Fruit fly (Drosophila melanogaster) whole organism, embryonic: ENCODE results near the gene ghi.
A peak's percentile ranks its signal among the peaks of the same experiment; 100 is the strongest.

Experiments
- BEAF-32 ChIP-seq: fragments of 200-800 bp; sonication (Bioruptor generic); optimal IDR thresholded peaks from 3 replicates; lab custom pipeline; 2017; ENCODE audit warnings: missing biosample characterization, missing genetic modification characterization, mild to moderate bottlenecking, moderate library complexity, missing genetic modification reagents
- Bteb2 ChIP-seq: fragments of 200-800 bp; sonication (Bioruptor generic); optimal IDR thresholded peaks from 2 replicates; lab custom pipeline; 2016; ENCODE audit warnings: missing biosample characterization, missing genetic modification characterization
- CG10654 ChIP-seq: fragments of 200-800 bp; sonication (Bioruptor generic); optimal IDR thresholded peaks from 2 replicates; lab custom pipeline; 2016; ENCODE audit warnings: missing biosample characterization, missing genetic modification characterization
- CG11723 ChIP-seq: fragments of 200-800 bp; sonication (Bioruptor generic); optimal IDR thresholded peaks from 2 replicates; lab custom pipeline; 2017; ENCODE audit warnings: missing biosample characterization, mild to moderate bottlenecking, missing genetic modification characterization
- CG12744 ChIP-seq: fragments of 200-800 bp; sonication (Bioruptor generic); optimal IDR thresholded peaks from 2 replicates; lab custom pipeline; 2016; ENCODE audit warnings: missing biosample characterization, missing genetic modification characterization
- CG13894 ChIP-seq: fragments of 200-800 bp; sonication (Bioruptor generic); optimal IDR thresholded peaks from 3 replicates; lab custom pipeline; 2018; ENCODE audit warnings: missing biosample characterization, mild to moderate bottlenecking, missing genetic modification characterization, moderate library complexity
- CG14441 ChIP-seq: fragments of 200-800 bp; sonication (Bioruptor generic); IDR thresholded peaks from 2 replicates; pipeline ENCODE4 v1.3.6; 2022; ENCODE audit warnings: missing biosample characterization, missing genetic modification characterization
- CG14860 ChIP-seq: fragments of 200-800 bp; sonication (Bioruptor generic); IDR thresholded peaks from 3 replicates; pipeline ENCODE4 v1.3.6; 2022; ENCODE audit warnings: missing biosample characterization, missing genetic modification characterization; ENCODE audit not compliant: partially characterized antibody
- CG1647 ChIP-seq: fragments of 200-800 bp; sonication (Bioruptor generic); optimal IDR thresholded peaks from 3 replicates; lab custom pipeline; 2016; ENCODE audit warnings: missing biosample characterization, missing genetic modification characterization
- CG17359 ChIP-seq: fragments of 200-800 bp; sonication (Bioruptor generic); optimal IDR thresholded peaks from 3 replicates; lab custom pipeline; 2018; ENCODE audit warnings: missing biosample characterization, mild to moderate bottlenecking, missing genetic modification characterization, moderate library complexity
- CG17361 ChIP-seq: fragments of 200-800 bp; sonication (Bioruptor generic); IDR thresholded peaks from 3 replicates; pipeline ENCODE4 v1.3.6; 2022; ENCODE audit warnings: missing biosample characterization, missing genetic modification characterization
- CG17802 ChIP-seq: fragments of 200-800 bp; sonication (Bioruptor generic); optimal IDR thresholded peaks from 2 replicates; lab custom pipeline; 2018; ENCODE audit warnings: missing biosample characterization, mild to moderate bottlenecking, missing genetic modification characterization, moderate library complexity
- CG31388 ChIP-seq: fragments of 200-800 bp; sonication (Bioruptor generic); optimal IDR thresholded peaks from 2 replicates; lab custom pipeline; 2016; ENCODE audit warnings: missing biosample characterization, missing genetic modification characterization
- CG33213 ChIP-seq: fragments of 200-800 bp; sonication (Bioruptor generic); optimal IDR thresholded peaks from 3 replicates; lab custom pipeline; 2016; ENCODE audit warnings: missing biosample characterization, missing genetic modification characterization
- CG34376 ChIP-seq: fragments of 200-800 bp; sonication (Bioruptor generic); optimal IDR thresholded peaks from 2 replicates; lab custom pipeline; 2018; ENCODE audit warnings: missing biosample characterization, mild to moderate bottlenecking, missing genetic modification characterization
- CG7928 ChIP-seq: fragments of 200-800 bp; sonication (Bioruptor generic); optimal IDR thresholded peaks from 2 replicates; lab custom pipeline; 2017; ENCODE audit warnings: missing biosample characterization, mild to moderate bottlenecking, missing genetic modification characterization
- CG8478 ChIP-seq: fragments of >200 bp; optimal IDR thresholded peaks from 2 replicates; lab custom pipeline; 2018
- CG9609 ChIP-seq: fragments of 200-800 bp; sonication (Bioruptor generic); optimal IDR thresholded peaks from 3 replicates; lab custom pipeline; 2016; ENCODE audit warnings: missing biosample characterization, missing genetic modification characterization
- D ChIP-seq, 2 experiments: fragments of 200-800 bp in 1 of 2; fragments of >200 bp in 1 of 2; sonication (Bioruptor generic) in 1 of 2; optimal IDR thresholded peaks; 2 replicates in 1 of 2; 3 replicates in 1 of 2; lab custom pipeline; 2017; ENCODE audit warnings: mild to moderate bottlenecking in 1 of 2, missing biosample characterization in 1 of 2, missing genetic modification characterization in 1 of 2, missing genetic modification reagents in 1 of 2
- D19B ChIP-seq: fragments of 200-800 bp; sonication (Bioruptor generic); optimal IDR thresholded peaks from 2 replicates; lab custom pipeline; 2017; ENCODE audit warnings: missing biosample characterization, mild to moderate bottlenecking, missing genetic modification characterization
- ERR ChIP-seq: fragments of 200-800 bp; sonication (Bioruptor generic); optimal IDR thresholded peaks from 2 replicates; lab custom pipeline; 2016; ENCODE audit warnings: missing biosample characterization, missing genetic modification characterization
- GATAe ChIP-seq: fragments of 200-800 bp; sonication (Bioruptor generic); conservative IDR thresholded peaks from 2 replicates; pipeline ENCODE4 v1.3.6; 2022; ENCODE audit warnings: missing biosample characterization, missing genetic modification characterization
- Hand ChIP-seq: fragments of 200-800 bp; sonication (Bioruptor generic); optimal IDR thresholded peaks from 2 replicates; lab custom pipeline; 2017; ENCODE audit warnings: mild to moderate bottlenecking, missing biosample characterization, missing genetic modification reagents, missing genetic modification characterization
- Lim3 ChIP-seq: fragments of 200-800 bp; sonication (Bioruptor generic); IDR thresholded peaks from 2 replicates; pipeline ENCODE4 v1.3.6; 2022; ENCODE audit warnings: missing biosample characterization, missing genetic modification characterization
- Lpt ChIP-seq: fragments of >200 bp; optimal IDR thresholded peaks from 2 replicates; lab custom pipeline; 2018; ENCODE audit warnings: missing biosample characterization, missing genetic modification characterization
- MESR4 ChIP-seq: fragments of 200-800 bp; sonication (Bioruptor generic); optimal IDR thresholded peaks from 2 replicates; lab custom pipeline; 2018; ENCODE audit warnings: missing biosample characterization, mild to moderate bottlenecking, missing genetic modification characterization, moderate library complexity
- MTF-1 ChIP-seq: fragments of 200-800 bp; sonication (Bioruptor generic); optimal IDR thresholded peaks from 2 replicates; lab custom pipeline; 2018; ENCODE audit warnings: missing biosample characterization, mild to moderate bottlenecking, missing genetic modification characterization, borderline replicate concordance
- Mrtf ChIP-seq: fragments of 200-800 bp; sonication (Bioruptor generic); IDR thresholded peaks from 3 replicates; pipeline ENCODE4 v1.3.6; 2022; ENCODE audit warnings: missing biosample characterization, missing genetic modification characterization
- Opbp ChIP-seq: fragments of 200-800 bp; sonication (Bioruptor generic); IDR thresholded peaks from 3 replicates; pipeline ENCODE4 v1.3.6; 2022; ENCODE audit warnings: missing biosample characterization, missing genetic modification characterization; ENCODE audit not compliant: partially characterized antibody
- Poxn ChIP-seq: fragments of 200-800 bp; sonication (Bioruptor generic); IDR thresholded peaks from 2 replicates; pipeline ENCODE4 v1.3.6; 2022; ENCODE audit warnings: missing biosample characterization, missing genetic modification characterization
- Ravus ChIP-seq: fragments of 200-800 bp; sonication (Bioruptor generic); IDR thresholded peaks from 2 replicates; pipeline ENCODE4 v1.3.6; 2022; ENCODE audit warnings: missing biosample characterization, missing genetic modification characterization
- Sox100B ChIP-seq: fragments of 200-800 bp; sonication (Bioruptor generic); optimal IDR thresholded peaks from 3 replicates; lab custom pipeline; 2018; ENCODE audit warnings: missing biosample characterization, mild to moderate bottlenecking, missing genetic modification characterization
- Trl ChIP-seq, 3 experiments: fragments of >200 bp in 2 of 3; fragments of 200-800 bp in 1 of 3; sonication (Bioruptor generic) in 1 of 3; optimal IDR thresholded peaks; 2 replicates in 1 of 3; 3 replicates in 2 of 3; lab custom pipeline; 2016 to 2017; ENCODE audit warnings: missing biosample characterization in 1 of 3, missing genetic modification characterization in 1 of 3
- Xrp1 ChIP-seq: fragments of 200-800 bp; sonication (Bioruptor generic); IDR thresholded peaks from 2 replicates; pipeline ENCODE4 v1.3.6; 2022; ENCODE audit warnings: missing biosample characterization, missing genetic modification characterization
- bab2 ChIP-seq: fragments of 200-800 bp; sonication (Bioruptor generic); optimal IDR thresholded peaks from 2 replicates; lab custom pipeline; 2016; ENCODE audit warnings: missing biosample characterization, missing genetic modification characterization
- cad ChIP-seq: fragments of >200 bp; optimal IDR thresholded peaks from 2 replicates; lab custom pipeline; 2017; ENCODE audit warnings: missing biosample characterization, missing genetic modification characterization
- cwo ChIP-seq: fragments of 200-800 bp; sonication (Bioruptor generic); optimal IDR thresholded peaks from 3 replicates; lab custom pipeline; 2017; ENCODE audit warnings: missing biosample characterization, missing genetic modification characterization, mild to moderate bottlenecking, moderate library complexity, missing genetic modification reagents
- emc ChIP-seq: fragments of 200-800 bp; sonication (Bioruptor generic); optimal IDR thresholded peaks from 2 replicates; lab custom pipeline; 2016; ENCODE audit warnings: missing biosample characterization, missing genetic modification characterization
- en ChIP-seq: fragments of 200-800 bp; sonication (Bioruptor generic); optimal IDR thresholded peaks from 2 replicates; lab custom pipeline; 2016; ENCODE audit warnings: missing biosample characterization, missing genetic modification characterization
- fd64A ChIP-seq: fragments of 200-800 bp; sonication (Bioruptor generic); optimal IDR thresholded peaks from 3 replicates; lab custom pipeline; 2018; ENCODE audit warnings: missing biosample characterization, mild to moderate bottlenecking, missing genetic modification characterization
- ftz-f1 ChIP-seq: fragments of 200-800 bp; sonication (Bioruptor generic); optimal IDR thresholded peaks from 2 replicates; lab custom pipeline; 2016; ENCODE audit warnings: missing biosample characterization, missing genetic modification characterization
- gfzf ChIP-seq: fragments of 200-800 bp; sonication (Bioruptor generic); optimal IDR thresholded peaks from 2 replicates; lab custom pipeline; 2016; ENCODE audit warnings: missing biosample characterization, mild to moderate bottlenecking, missing genetic modification characterization, moderate library complexity
- ham ChIP-seq: fragments of 200-800 bp; sonication (Bioruptor generic); IDR thresholded peaks from 2 replicates; pipeline ENCODE4 v1.3.6; 2022; ENCODE audit warnings: missing biosample characterization, missing genetic modification characterization
- hkb ChIP-seq, 2 experiments: fragments of 200-800 bp in 1 of 2; fragments of >200 bp in 1 of 2; sonication (Bioruptor generic) in 1 of 2; IDR thresholded peaks in 1 of 2; optimal IDR thresholded peaks in 1 of 2; 2 replicates each; pipeline versions ENCODE4 v1.3.6 to Lab custom; 2017 to 2022; ENCODE audit warnings: missing biosample characterization in 1 of 2, missing genetic modification characterization in 1 of 2
- nau ChIP-seq: fragments of 200-800 bp; sonication (Bioruptor generic); optimal IDR thresholded peaks from 3 replicates; lab custom pipeline; 2017; ENCODE audit warnings: missing biosample characterization, mild to moderate bottlenecking, missing genetic modification characterization, missing genetic modification reagents
- phol ChIP-seq: fragments of 200-800 bp; sonication (Bioruptor generic); optimal IDR thresholded peaks from 3 replicates; lab custom pipeline; 2018; ENCODE audit warnings: missing biosample characterization, mild to moderate bottlenecking, missing genetic modification characterization, moderate library complexity
- sim ChIP-seq: fragments of 200-800 bp; sonication (Bioruptor generic); IDR thresholded peaks from 2 replicates; pipeline ENCODE4 v1.3.6; 2022; ENCODE audit warnings: missing biosample characterization, missing genetic modification characterization
- stwl ChIP-seq: fragments of 200-800 bp; sonication (Bioruptor generic); optimal IDR thresholded peaks from 3 replicates; lab custom pipeline; 2018; ENCODE audit warnings: missing biosample characterization, mild to moderate bottlenecking, missing genetic modification characterization, moderate library complexity
- zen ChIP-seq: fragments of 200-800 bp; sonication (Bioruptor generic); optimal IDR thresholded peaks from 3 replicates; lab custom pipeline; 2018; ENCODE audit warnings: missing biosample characterization, mild to moderate bottlenecking, missing genetic modification characterization, moderate library complexity

The ghi gene

dm6 chr3L:9441907-9442479 lies 9.7 kb upstream of the ghi start, which contains the start of the genes Bet3 and Nf-YA (continued):
- TF ChIP-seq Ravus (GFP tag; lab: Robert Waterston, UW) (no peak), Sox100B (GFP tag; lab: Kevin White, UChicago) (no peak), CG7928 (peak; percentile 97), CG17361 (peak; percentile 48), MESR4 (GFP tag; lab: Kevin White, UChicago) (peak; percentile 92), GATAe (GFP tag; lab: Robert Waterston, UW) (no peak), BEAF-32 (GFP tag; lab: Kevin White, UChicago) (peak; percentile 90), ftz-f1 (GFP tag; lab: Kevin White, UChicago) (no peak), CG11723 (GFP tag; lab: Kevin White, UChicago) (no peak), Xrp1 (peak; percentile 37; the same call in 1 of the 2 replicates), CG17359 (peak; percentile 9), CG1647 (GFP tag; lab: Kevin White, UChicago) (peak; percentile 26), D19B (GFP tag; lab: Kevin White, UChicago) (no peak), MTF-1 (GFP tag; lab: Kevin White, UChicago) (peak; percentile 69), bab2 (GFP tag; lab: Kevin White, UChicago) (no peak), stwl (peak; percentile 77), Lpt (no peak), cwo (no peak), CG17802 (tag; lab: Kevin White, UChicago) (no peak), CG14860 (GFP tag; lab: Robert Waterston, UW) (peak; percentile 84), CG8478 (lab: Kevin White, UChicago) (no peak), gfzf (GFP tag; lab: Kevin White, UChicago) (peak; percentile 54), en (no peak), Trl (optimal IDR thresholded peaks at IDR 0.05; lab: Kevin White, UChicago) (no peak), Trl (GFP tag; optimal IDR thresholded peaks at IDR 0.05; lab: Kevin White, UChicago) (peak; percentile 39), Mrtf (GFP tag; lab: Robert Waterston, UW) (peak; percentile 8; the same call in 2 of the 3 replicates), ERR (GFP tag; lab: Kevin White, UChicago) (no peak), nau (GFP tag; lab: Kevin White, UChicago) (no peak), CG14441 (GFP tag; lab: Robert Waterston, UW) (peak; percentile 59), CG13894 (tag; lab: Kevin White, UChicago) (peak; percentile 66), zen (tag; lab: Kevin White, UChicago) (peak; percentile 31), Hand (GFP tag; lab: Kevin White, UChicago) (no peak), Opbp (GFP tag; lab: Robert Waterston, UW) (peak; percentile 83), cad (GFP tag; lab: Kevin White, UChicago) (no peak), CG10654 (GFP tag; lab: Kevin White, UChicago) (peak; percentile 50), emc (GFP tag; lab: Kevin White, UChicago) (no peak), fd64A (GFP tag; lab: Kevin White, UChicago) (no peak), sim (no peak), CG31388 (peak; percentile 39), Bteb2 (no peak), CG12744 (peak; percentile 21), CG34376 (GFP tag; lab: Kevin White, UChicago) (peak; percentile 8), Poxn (GFP tag; lab: Robert Waterston, UW) (no peak), CG33213 (GFP tag; lab: Kevin White, UChicago) (peak; percentile 27), ham (no peak), phol (tag; lab: Kevin White, UChicago) (peak; percentile 61), Lim3 (no peak), CG9609 (peak; percentile 55), hkb (optimal IDR thresholded peaks at IDR 0.05; lab: Kevin White, UChicago) (no peak), hkb (GFP tag; IDR thresholded peaks at IDR 0.05; lab: Robert Waterston, UW) (no peak), D (optimal IDR thresholded peaks at IDR 0.05; lab: Kevin White, UChicago) (no peak), D (GFP tag; optimal IDR thresholded peaks at IDR 0.05; lab: Kevin White, UChicago) (no peak)
